Worm (Caenorhabditis elegans): ENCODE measurements around the gene C16C8.25.

- TF ChIP-seq unc-39 (tag; optimal IDR thresholded peaks at IDR 0.05) (no peak), snpc-4 (tag; optimal IDR thresholded peaks at IDR 0.05) (no peak), aly-2 (tag; optimal IDR thresholded peaks at IDR 0.05) (no peak), nhr-77 (tag; optimal IDR thresholded peaks at IDR 0.05) (no peak), lsy-2 (tag; optimal IDR thresholded peaks at IDR 0.05) (peak in 1 of 2 experiments; percentile 37)
These were observed 33.2 kb downstream of the C16C8.25 start, which contains the start of gene smu-2 for ce11 chrII:3482231-3482630.
